Fruit fly (Drosophila melanogaster): Measurements from ENCODE around the gene SPE.

Gene SPE

dm6 chr3R:23713901-23714300 is 27.8 kb downstream of the SPE start (continued):
- TF ChIP-seq CG4730 (GFP tag; IDR thresholded peaks at IDR 0.05) (0 out of 2 replicates have a peak, but pooled peaks have one; percentile 15), CG6854 (GFP tag; optimal IDR thresholded peaks at IDR 0.05) (no peak), stwl (tag; optimal IDR thresholded peaks at IDR 0.05) (no peak), slou (GFP tag; optimal IDR thresholded peaks at IDR 0.05) (no peak), Atf6 (GFP tag; IDR thresholded peaks at IDR 0.05) (peak; percentile 53; the same call in 1 of the 2 replicates), CG6272 (GFP tag; IDR thresholded peaks at IDR 0.05) (no peak), CG1024 (GFP tag; IDR thresholded peaks at IDR 0.05) (0 out of 2 replicates have a peak, but pooled peaks have one; percentile 18), Spps (tag; optimal IDR thresholded peaks at IDR 0.05) (peak; percentile 33), onecut (GFP tag; IDR thresholded peaks at IDR 0.05) (0 out of 2 replicates have a peak, but pooled peaks have one; percentile 38), CG32767 (GFP tag; IDR thresholded peaks at IDR 0.05) (0 out of 2 replicates have a peak, but pooled peaks have one; percentile 26), caup (GFP tag; optimal IDR thresholded peaks at IDR 0.05; ENCODE audit: severe bottlenecking) (no peak), Myb (GFP tag; optimal IDR thresholded peaks at IDR 0.05) (no peak), CG8281 (tag; optimal IDR thresholded peaks at IDR 0.05) (no peak), eve (GFP tag; optimal IDR thresholded peaks at IDR 0.05) (peak in 1 of 2 experiments; percentile 64), CG8924 (tag; optimal IDR thresholded peaks at IDR 0.05) (peak; percentile 31), CG12659 (GFP tag; optimal IDR thresholded peaks at IDR 0.05) (peak; percentile 38), Sin3A (optimal IDR thresholded peaks at IDR 0.05) (no peak), fd96Cb (tag; optimal IDR thresholded peaks at IDR 0.05) (peak; percentile 72), ab (GFP tag; optimal IDR thresholded peaks at IDR 0.05) (peak; percentile 13), CG10979 (tag; optimal IDR thresholded peaks at IDR 0.05) (peak; percentile 67), CkIIα-i1 (GFP tag; IDR thresholded peaks at IDR 0.05) (no peak), CoRest (tag; optimal IDR thresholded peaks at IDR 0.05) (peak; percentile 71), CG18476 (GFP tag; optimal IDR thresholded peaks at IDR 0.05) (peak; percentile 34), CG12769 (tag; optimal IDR thresholded peaks at IDR 0.05) (peak; percentile 39), Sry-β (GFP tag; optimal IDR thresholded peaks at IDR 0.05) (no peak), wek (GFP tag; optimal IDR thresholded peaks at IDR 0.05) (no peak), usp (GFP tag; optimal IDR thresholded peaks at IDR 0.05) (no peak), bsh (GFP tag; optimal IDR thresholded peaks at IDR 0.05) (peak in 1 of 2 experiments; percentile 82), MBD-R2 (GFP tag; IDR thresholded peaks at IDR 0.05) (no peak), tin (GFP tag; optimal IDR thresholded peaks at IDR 0.05) (peak; percentile 71), Hmx (GFP tag; optimal IDR thresholded peaks at IDR 0.05) (peak; percentile 22), dati (GFP tag; IDR thresholded peaks at IDR 0.05) (no peak), repo (GFP tag; optimal IDR thresholded peaks at IDR 0.05) (no peak), CG10959 (GFP tag; IDR thresholded peaks at IDR 0.05) (peak; percentile 13; the same call in 1 of the 2 replicates), Hsf (GFP tag; optimal IDR thresholded peaks at IDR 0.05) (peak; percentile 57), slbo (GFP tag; IDR thresholded peaks at IDR 0.05) (peak; percentile 65), esg (GFP tag; conservative IDR thresholded peaks at IDR 0.05) (peak; percentile 56), H15 (GFP tag; IDR thresholded peaks at IDR 0.05) (peak; percentile 26; the same call in 1 of the 3 replicates), insv (GFP tag; optimal IDR thresholded peaks at IDR 0.05) (no peak), az2 (GFP tag; optimal IDR thresholded peaks at IDR 0.05) (peak; percentile 78), tna (GFP tag; IDR thresholded peaks at IDR 0.05; ENCODE audit: partially characterized antibody) (no peak), sd (tag; optimal IDR thresholded peaks at IDR 0.05) (peak; percentile 14), CG3281 (GFP tag; optimal IDR thresholded peaks at IDR 0.05) (no peak), CG2129 (GFP tag; IDR thresholded peaks at IDR 0.05; ENCODE audit: partially characterized antibody) (no peak), slp2 (GFP tag; optimal IDR thresholded peaks at IDR 0.05) (peak; percentile 44), odd (GFP tag; optimal IDR thresholded peaks at IDR 0.05) (no peak), Hand (GFP tag; optimal IDR thresholded peaks at IDR 0.05) (no peak), ap (GFP tag; IDR thresholded peaks at IDR 0.05) (peak; percentile 51), danr (GFP tag; IDR thresholded peaks at IDR 0.05) (no peak), sqz (GFP tag; optimal IDR thresholded peaks at IDR 0.05) (peak; percentile 41), so (GFP tag; IDR thresholded peaks at IDR 0.05) (peak; percentile 80; the same call in 2 of the 3 replicates)
